Worm (Caenorhabditis elegans): Measurements from ENCODE around the gene C02F5.3.

DNA sequence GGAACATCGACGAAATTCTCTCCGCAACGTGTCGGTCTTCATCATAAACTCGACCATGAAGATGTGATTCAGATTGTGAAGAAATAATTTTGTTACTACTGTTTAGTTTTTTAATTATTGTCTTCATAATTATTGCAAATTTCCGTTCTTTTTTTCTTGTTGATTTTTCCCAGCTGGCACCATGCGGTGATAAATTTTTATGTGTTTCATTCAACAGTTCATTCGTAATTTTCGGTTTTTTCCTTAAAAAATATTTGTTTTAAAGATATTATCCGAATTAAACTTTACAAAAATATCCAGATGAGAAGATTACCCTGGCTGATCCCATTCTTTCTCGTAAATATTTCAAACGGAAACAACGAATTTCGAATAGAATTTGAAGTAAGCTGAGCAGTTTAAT, 1.4 kb downstream of the C02F5.3 start, which contains the start of gene C02F5.13:
- no peak for TF ChIP-seq mab-5 (tag; optimal IDR thresholded peaks at IDR 0.05)
- TF ChIP-seq sptf-1 (tag; optimal IDR thresholded peaks at IDR 0.05) = no peak
- no peak for TF ChIP-seq nhr-28 (tag; optimal IDR thresholded peaks at IDR 0.05)
- TF ChIP-seq nhr-237 (tag; optimal IDR thresholded peaks at IDR 0.05) = no peak
- TF ChIP-seq snpc-4 (tag; optimal IDR thresholded peaks at IDR 0.05) = no peak
- TF ChIP-seq drap-1 (GFP tag; optimal IDR thresholded peaks at IDR 0.05) = no peak
- no peak for TF ChIP-seq ztf-11 (tag; optimal IDR thresholded peaks at IDR 0.05)
- TF ChIP-seq pha-4 (tag; optimal IDR thresholded peaks at IDR 0.05) = no peak
- no peak for TF ChIP-seq mep-1 (tag; optimal IDR thresholded peaks at IDR 0.05)
- TF ChIP-seq elt-3 (tag; optimal IDR thresholded peaks at IDR 0.05) = no peak
- TF ChIP-seq lin-13 (tag; optimal IDR thresholded peaks at IDR 0.05) = no peak
- no peak for TF ChIP-seq nhr-76 (tag; optimal IDR thresholded peaks at IDR 0.05)
